Worm (Caenorhabditis elegans) whole organism, L2 larva: ENCODE measurements around the gene skpo-1.

ENCODE experiments used
- C34F6.9 ChIP-seq: fragments of 150-350 bp; optimal IDR thresholded peaks from 2 replicates; lab custom pipeline; 2014; ENCODE audit warnings: missing biosample characterization, missing genetic modification characterization
- R02D3.7 ChIP-seq: fragments of 150-350 bp; optimal IDR thresholded peaks from 2 replicates; lab custom pipeline; 2014; ENCODE audit warnings: missing biosample characterization, missing genetic modification characterization
- aly-2 ChIP-seq: fragments of 150-350 bp; optimal IDR thresholded peaks from 2 replicates; lab custom pipeline; 2014; ENCODE audit warnings: missing biosample characterization, missing genetic modification characterization
- blmp-1 ChIP-seq: sonication (generic microtip); optimal IDR thresholded peaks from 2 replicates; lab custom pipeline; 2017; ENCODE audit warnings: missing genetic modification characterization, mild to moderate bottlenecking, missing compliant biosample characterization, antibody characterized with exemption, moderate library complexity; ENCODE audit not compliant: insufficient read depth
- ceh-82 ChIP-seq: fragments of 150-350 bp; optimal IDR thresholded peaks from 2 replicates; lab custom pipeline; 2014; ENCODE audit warnings: missing biosample characterization, missing genetic modification characterization
- gmeb-1 ChIP-seq: fragments of 150-350 bp; optimal IDR thresholded peaks from 2 replicates; lab custom pipeline; 2014; ENCODE audit warnings: missing biosample characterization, missing genetic modification characterization
- lin-39 ChIP-seq: fragments of 150-350 bp; optimal IDR thresholded peaks from 2 replicates; lab custom pipeline; 2014; ENCODE audit warnings: missing biosample characterization, missing genetic modification reagents, missing genetic modification characterization
- lsy-2 ChIP-seq, 2 experiments: fragments of 150-350 bp in 1 of 2; sonication (generic microtip) in 1 of 2; optimal IDR thresholded peaks; 2 replicates each; lab custom pipeline; 2014 to 2017; ENCODE audit warnings: missing biosample characterization in 2 of 2, missing genetic modification characterization in 2 of 2
- nhr-11 ChIP-seq: fragments of 150-350 bp; optimal IDR thresholded peaks from 2 replicates; lab custom pipeline; 2014; ENCODE audit warnings: missing biosample characterization, missing genetic modification characterization
- nhr-23 ChIP-seq: fragments of 150-350 bp; optimal IDR thresholded peaks from 2 replicates; lab custom pipeline; 2014; ENCODE audit warnings: missing biosample characterization, missing genetic modification reagents, missing genetic modification characterization
- nhr-237 ChIP-seq: fragments of 150-350 bp; optimal IDR thresholded peaks from 2 replicates; lab custom pipeline; 2014; ENCODE audit warnings: missing biosample characterization, missing genetic modification characterization
- peb-1 ChIP-seq: fragments of 150-350 bp; optimal IDR thresholded peaks from 2 replicates; lab custom pipeline; 2014; ENCODE audit warnings: missing biosample characterization, missing genetic modification characterization
- sem-4 ChIP-seq: fragments of 150-350 bp; optimal IDR thresholded peaks from 2 replicates; lab custom pipeline; 2014; ENCODE audit warnings: missing biosample characterization, missing genetic modification reagents, missing genetic modification characterization
- skn-1 ChIP-seq: sonication (generic microtip); optimal IDR thresholded peaks from 2 replicates; lab custom pipeline; 2017; ENCODE audit warnings: missing biosample characterization, missing genetic modification characterization
- sma-9 ChIP-seq, 2 experiments: fragments of 150-350 bp in 1 of 2; sonication (generic microtip) in 1 of 2; optimal IDR thresholded peaks; 2 replicates each; lab custom pipeline; 2014 to 2016; ENCODE audit warnings: missing genetic modification characterization in 2 of 2, mild to moderate bottlenecking in 1 of 2, missing biosample characterization in 1 of 2, missing compliant biosample characterization in 1 of 2, missing genetic modification reagents in 1 of 2, moderate library complexity in 1 of 2
- snpc-4 ChIP-seq: fragments of 150-350 bp; optimal IDR thresholded peaks from 2 replicates; lab custom pipeline; 2014; ENCODE audit warnings: missing biosample characterization, missing genetic modification characterization
- unc-55 ChIP-seq: fragments of 150-350 bp; sonication (generic microtip); optimal IDR thresholded peaks from 3 replicates; lab custom pipeline; 2014; ENCODE audit warnings: missing biosample characterization, missing genetic modification reagents, missing genetic modification characterization

skpo-1 gene

DNA sequence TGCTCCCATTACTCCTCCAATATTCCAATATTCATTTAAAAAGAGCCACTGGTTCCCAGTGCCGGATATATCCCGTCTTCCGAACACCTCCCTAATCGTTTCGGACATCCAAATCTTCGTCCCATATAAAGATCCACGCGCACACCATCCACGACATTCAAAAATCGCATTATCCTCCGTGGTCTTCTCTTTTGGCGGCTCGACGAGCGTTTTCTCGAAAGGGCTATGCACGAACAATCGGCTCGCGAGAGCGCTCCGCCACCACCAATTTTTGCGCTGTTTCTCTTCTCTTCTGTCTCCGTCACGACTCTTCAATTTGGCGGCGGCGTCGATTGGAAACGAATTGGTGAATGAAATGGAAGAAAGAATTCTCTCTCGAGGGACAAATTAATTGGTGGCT lies 51.4 kb downstream of the skpo-1 start:
- TF ChIP-seq nhr-23: no peak
- TF ChIP-seq lsy-2 (tag; optimal IDR thresholded peaks at IDR 0.05; lab: Kevin White, UChicago): no peak
- no peak for TF ChIP-seq sma-9 (GFP tag; optimal IDR thresholded peaks at IDR 0.05; lab: Kevin White, UChicago)
- TF ChIP-seq sma-9 (tag; optimal IDR thresholded peaks at IDR 0.05; lab: Kevin White, UChicago): no peak
- no peak for TF ChIP-seq gmeb-1 (tag; lab: Kevin White, UChicago)
- no peak for TF ChIP-seq skn-1 (tag; lab: Kevin White, UChicago)
- TF ChIP-seq snpc-4 (tag; lab: Kevin White, UChicago): no peak
- no peak for TF ChIP-seq blmp-1
- TF ChIP-seq unc-55 (GFP tag; lab: Kevin White, UChicago): no peak
- TF ChIP-seq aly-2 (tag; lab: Kevin White, UChicago): no peak
- TF ChIP-seq nhr-237 (tag; lab: Kevin White, UChicago): no peak
- no peak for TF ChIP-seq R02D3.7 (tag; lab: Kevin White, UChicago)
- no peak for TF ChIP-seq C34F6.9
- no peak for TF ChIP-seq sem-4 (tag; lab: Kevin White, UChicago)
- TF ChIP-seq nhr-11 (tag; lab: Kevin White, UChicago): no peak
- no peak for TF ChIP-seq ceh-82 (tag; lab: Kevin White, UChicago)
- TF ChIP-seq lin-39: no peak
- TF ChIP-seq peb-1: no peak
